Fruit fly (Drosophila melanogaster) whole organism, pupa: ENCODE measurements around the gene CG8001.
A peak's percentile ranks its signal among the peaks of the same experiment; 100 is the strongest.

Experiments used
- CG10348 ChIP-seq: fragments of 200-800 bp; sonication (Bioruptor generic); IDR thresholded peaks from 2 replicates; pipeline ENCODE4 v1.3.6; 2022; ENCODE audit warnings: missing biosample characterization, missing genetic modification characterization
- CG12605 ChIP-seq: fragments of 200-800 bp; sonication (Bioruptor generic); IDR thresholded peaks from 2 replicates; pipeline ENCODE4 v1.3.6; 2022; ENCODE audit warnings: missing biosample characterization, missing genetic modification characterization
- CG13204 ChIP-seq: fragments of 200-800 bp; sonication (Bioruptor generic); optimal IDR thresholded peaks from 2 replicates; lab custom pipeline; 2018; ENCODE audit warnings: missing biosample characterization, mild to moderate bottlenecking, missing genetic modification characterization, moderate library complexity
- CG14655 ChIP-seq: fragments of 200-800 bp; sonication (Bioruptor generic); optimal IDR thresholded peaks from 3 replicates; lab custom pipeline; 2017; ENCODE audit warnings: mild to moderate bottlenecking, missing biosample characterization, missing genetic modification reagents, missing genetic modification characterization
- CG15710 ChIP-seq: fragments of 200-800 bp; sonication (Bioruptor generic); optimal IDR thresholded peaks from 2 replicates; lab custom pipeline; 2018; ENCODE audit warnings: missing biosample characterization, mild to moderate bottlenecking, missing genetic modification characterization, moderate library complexity
- CG17806 ChIP-seq: fragments of 200-800 bp; sonication (Bioruptor generic); optimal IDR thresholded peaks from 2 replicates; lab custom pipeline; 2018; ENCODE audit warnings: missing biosample characterization, mild to moderate bottlenecking, missing genetic modification characterization, moderate library complexity
- CG32121 ChIP-seq: fragments of 200-800 bp; sonication (Bioruptor generic); IDR thresholded peaks from 2 replicates; pipeline ENCODE4 v1.3.6; 2022; ENCODE audit warnings: missing biosample characterization, missing genetic modification characterization
- CG34367 ChIP-seq: fragments of 200-800 bp; sonication (Bioruptor generic); optimal IDR thresholded peaks from 2 replicates; lab custom pipeline; 2018; ENCODE audit warnings: missing biosample characterization, mild to moderate bottlenecking, missing genetic modification characterization
- CG4496 ChIP-seq: fragments of 200-800 bp; sonication (Bioruptor generic); IDR thresholded peaks from 3 replicates; pipeline ENCODE4 v1.3.6; 2022; ENCODE audit warnings: missing biosample characterization, missing genetic modification characterization
- CG8159 ChIP-seq: fragments of 200-800 bp; sonication (Bioruptor generic); optimal IDR thresholded peaks from 3 replicates; lab custom pipeline; 2018; ENCODE audit warnings: missing biosample characterization, mild to moderate bottlenecking, missing genetic modification characterization, moderate library complexity
- CG8301 ChIP-seq: fragments of 200-800 bp; sonication (Bioruptor generic); optimal IDR thresholded peaks from 2 replicates; lab custom pipeline; 2018; ENCODE audit warnings: missing biosample characterization, mild to moderate bottlenecking, missing genetic modification characterization
- CG9948 ChIP-seq: fragments of 200-800 bp; sonication (Bioruptor generic); optimal IDR thresholded peaks from 2 replicates; lab custom pipeline; 2018; ENCODE audit warnings: missing biosample characterization, mild to moderate bottlenecking, missing genetic modification characterization, moderate library complexity
- D1 ChIP-seq: fragments of 200-800 bp; sonication (Bioruptor generic); optimal IDR thresholded peaks from 2 replicates; lab custom pipeline; 2018; ENCODE audit warnings: missing biosample characterization, mild to moderate bottlenecking, missing genetic modification characterization, moderate library complexity
- EcR ChIP-seq: fragments of 200-800 bp; sonication (Bioruptor generic); optimal IDR thresholded peaks from 3 replicates; lab custom pipeline; 2019; ENCODE audit warnings: missing biosample characterization, missing genetic modification characterization, mild to moderate bottlenecking, moderate library complexity, missing genetic modification reagents
- Ets98B ChIP-seq: fragments of 200-800 bp; sonication (Bioruptor generic); IDR thresholded peaks from 2 replicates; pipeline ENCODE4 v1.3.6; 2022; ENCODE audit warnings: missing biosample characterization, missing genetic modification characterization
- Pif1A ChIP-seq: fragments of 200-800 bp; sonication (Bioruptor generic); optimal IDR thresholded peaks from 3 replicates; lab custom pipeline; 2016; ENCODE audit warnings: missing biosample characterization, missing genetic modification characterization
- Pif1B ChIP-seq: fragments of 200-800 bp; sonication (Bioruptor generic); optimal IDR thresholded peaks from 3 replicates; lab custom pipeline; 2016; ENCODE audit warnings: missing biosample characterization, missing genetic modification characterization
- Snoo ChIP-seq: fragments of 200-800 bp; sonication (Bioruptor generic); optimal IDR thresholded peaks from 3 replicates; lab custom pipeline; 2017; ENCODE audit warnings: missing biosample characterization, mild to moderate bottlenecking, missing genetic modification characterization, inconsistent platforms
- fd96Ca ChIP-seq: fragments of 200-800 bp; sonication (Bioruptor generic); IDR thresholded peaks from 3 replicates; pipeline ENCODE4 v1.3.6; 2022; ENCODE audit warnings: missing biosample characterization, missing genetic modification characterization
- gl ChIP-seq: fragments of 200-800 bp; sonication (Bioruptor generic); optimal IDR thresholded peaks from 2 replicates; lab custom pipeline; 2018; ENCODE audit warnings: missing biosample characterization, mild to moderate bottlenecking, missing genetic modification characterization
- rn ChIP-seq: fragments of 200-800 bp; sonication (Bioruptor generic); IDR thresholded peaks from 2 replicates; pipeline ENCODE4 v1.3.6; 2022; ENCODE audit warnings: missing biosample characterization, missing genetic modification characterization

The CG8001 gene

DNA sequence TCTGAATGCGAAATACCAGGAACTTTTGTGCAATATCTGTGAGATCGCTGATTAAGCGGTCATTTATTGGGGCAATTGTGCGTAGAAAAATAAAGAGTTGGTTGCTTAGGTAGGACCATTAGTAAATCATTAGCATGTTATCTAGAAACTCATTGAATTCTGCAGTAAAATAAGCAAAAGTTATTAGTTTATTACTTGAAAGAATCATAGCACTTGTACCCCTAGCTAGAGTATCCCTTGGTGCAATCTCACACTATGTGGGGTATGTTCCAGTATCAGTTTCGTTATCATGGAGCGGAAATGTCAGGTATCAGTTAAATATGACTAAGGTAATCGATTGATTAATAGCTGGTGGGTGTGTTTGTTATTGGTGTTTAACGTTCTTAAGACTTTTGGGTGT lies 10.5 kb upstream of the CG8001 start:
- TF ChIP-seq CG10348 (GFP tag; lab: Robert Waterston, UW) (no peak), CG34367 (tag; lab: Kevin White, UChicago) (no peak), CG8301 (tag; lab: Kevin White, UChicago) (no peak), CG4496 (no peak), CG13204 (GFP tag; lab: Kevin White, UChicago) (no peak), Snoo (no peak), CG32121 (GFP tag; lab: Robert Waterston, UW) (no peak), CG15710 (tag; lab: Kevin White, UChicago) (no peak), rn (GFP tag; lab: Robert Waterston, UW) (no peak), CG14655 (GFP tag; lab: Kevin White, UChicago) (no peak), Ets98B (no peak), CG17806 (tag; lab: Kevin White, UChicago) (no peak), Pif1B (GFP tag; lab: Kevin White, UChicago) (no peak), gl (tag; lab: Kevin White, UChicago) (no peak)

DNA sequence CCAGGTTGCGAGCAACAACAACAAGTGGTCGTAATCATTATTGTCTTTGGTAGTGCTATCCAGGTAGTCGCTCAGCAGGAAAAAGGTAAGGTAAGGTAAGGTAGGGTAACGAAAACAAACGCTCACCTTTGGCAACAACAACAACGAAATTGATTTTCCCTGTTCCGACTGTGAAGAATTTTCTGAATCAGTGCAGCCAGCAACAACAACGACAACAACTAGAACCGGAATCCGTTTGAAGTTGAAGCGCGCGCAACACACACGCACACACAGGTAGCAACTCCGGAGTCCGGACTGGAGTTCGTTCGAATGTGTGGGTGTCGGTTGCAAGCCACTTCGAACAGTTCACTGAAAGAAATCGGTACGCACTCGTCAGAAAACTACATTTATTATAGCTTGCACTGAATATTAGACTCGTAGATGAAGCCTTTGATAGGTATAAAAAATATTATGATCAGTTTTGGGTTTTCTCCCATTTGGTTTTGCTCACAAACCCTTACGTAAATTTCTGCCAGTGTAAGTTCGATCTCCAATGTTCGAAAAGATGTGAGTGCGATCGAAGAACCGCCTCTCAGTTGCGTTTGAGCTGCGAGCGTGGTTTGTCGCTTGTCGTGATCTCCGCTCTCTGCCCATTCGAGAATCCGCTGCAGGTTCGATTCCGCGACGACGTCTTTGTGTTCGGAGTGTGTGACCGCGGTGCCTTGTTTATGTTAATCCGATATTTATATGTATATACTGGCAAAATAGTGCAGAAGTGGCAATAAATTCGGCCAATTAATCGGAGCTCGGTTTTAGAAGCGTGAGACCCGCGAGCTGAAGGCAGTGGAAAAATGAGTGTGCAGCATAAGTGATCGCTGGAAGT lies 9.4 kb upstream of the CG8001 start, which contains the start of gene CG13921:
Gene CG13921, plus strand, starts transcription at position 570 of the 862 bp plus-strand sequence.
- TF ChIP-seq CG15710 (tag; lab: Kevin White, UChicago) (peak; percentile 99), CG10348 (GFP tag; lab: Robert Waterston, UW) (peak; percentile 98), D1 (no peak), CG32121 (GFP tag; lab: Robert Waterston, UW) (peak; percentile 100), fd96Ca (GFP tag; lab: Robert Waterston, UW) (peak; percentile 100), CG8159 (tag; lab: Kevin White, UChicago) (peak; percentile 100), CG17806 (tag; lab: Kevin White, UChicago) (peak; percentile 100), CG13204 (GFP tag; lab: Kevin White, UChicago) (peak; percentile 97), CG9948 (peak; percentile 100), gl (tag; lab: Kevin White, UChicago) (peak; percentile 99), Pif1B (GFP tag; lab: Kevin White, UChicago) (peak; percentile 100), EcR (GFP tag; lab: Kevin White, UChicago) (peak; percentile 69), CG34367 (tag; lab: Kevin White, UChicago) (peak; percentile 99), Ets98B (peak; percentile 99), CG4496 (peak; percentile 100), Snoo (peak; percentile 100), CG12605 (GFP tag; lab: Robert Waterston, UW) (peak; percentile 99), Pif1A (GFP tag; lab: Kevin White, UChicago) (peak; percentile 100), CG14655 (GFP tag; lab: Kevin White, UChicago) (peak; percentile 100), rn (GFP tag; lab: Robert Waterston, UW) (peak; percentile 99), CG8301 (tag; lab: Kevin White, UChicago) (peak; percentile 100)

DNA sequence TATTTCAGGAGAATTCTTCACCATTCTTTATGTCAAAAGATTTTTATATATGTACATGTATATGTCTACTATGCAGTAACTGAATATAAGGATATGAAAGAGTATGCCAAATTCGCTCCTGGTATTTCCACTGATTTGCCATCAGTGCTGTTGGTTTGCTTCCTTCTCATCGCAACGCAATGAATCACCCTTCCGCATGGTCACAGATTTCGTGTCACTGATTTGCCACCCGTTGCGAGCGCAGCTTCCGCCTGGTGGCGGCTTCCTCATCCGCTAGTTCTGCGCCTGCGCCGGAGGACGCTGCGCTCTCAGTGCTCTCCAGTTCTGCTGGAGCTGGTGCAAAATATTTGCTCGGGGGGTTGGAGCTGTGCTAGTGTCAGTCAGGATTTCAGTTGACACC lies 7.7 kb upstream of the CG8001 start:
- TF ChIP-seq CG17806 (tag; lab: Kevin White, UChicago) (no peak), CG13204 (GFP tag; lab: Kevin White, UChicago) (peak; percentile 6), Snoo (no peak)
- TF ChIP-seq, all 21 proteins: peak for 1

DNA sequence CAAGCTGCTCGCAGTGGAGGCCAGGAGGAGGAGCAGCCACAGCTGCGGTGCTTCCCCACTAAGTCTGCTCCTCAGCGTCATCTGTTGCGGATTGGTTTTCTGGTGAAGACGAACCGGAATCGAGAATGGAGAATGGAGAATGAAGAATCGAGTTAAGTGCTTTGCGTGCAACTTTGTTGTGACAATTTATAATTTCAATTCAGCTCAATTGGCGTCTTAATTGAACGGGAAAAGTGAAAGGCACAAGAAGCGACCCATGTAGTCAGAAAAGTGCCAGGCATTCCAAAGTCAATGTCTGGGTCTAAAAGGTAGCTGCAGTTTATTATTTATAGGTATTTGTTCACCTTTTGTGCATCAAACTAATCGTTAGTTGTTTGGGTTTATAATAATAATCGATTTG lies 1.7 kb upstream of the CG8001 start:
- TF ChIP-seq gl (tag; lab: Kevin White, UChicago) (peak; percentile 51), CG9948 (no peak), fd96Ca (GFP tag; lab: Robert Waterston, UW) (no peak)

DNA sequence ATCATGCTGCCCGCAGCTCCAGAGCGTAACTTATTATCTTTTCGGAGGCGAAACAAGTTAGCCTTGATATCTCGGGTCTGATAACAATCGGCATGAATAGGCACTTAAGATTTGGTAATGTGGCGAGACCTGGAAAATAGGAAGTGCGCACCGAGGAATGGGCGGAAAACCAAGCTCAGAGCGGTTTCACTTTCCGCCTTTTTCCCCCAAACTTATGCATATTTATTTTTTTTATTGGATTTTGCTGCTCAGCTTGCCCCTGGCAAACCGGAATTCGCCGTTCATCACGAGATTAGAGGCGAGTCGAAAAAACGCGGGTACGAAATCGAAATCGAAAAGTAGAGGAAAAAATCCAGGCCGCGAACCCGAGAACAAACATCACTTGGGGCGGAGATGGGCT lies 1.0 kb upstream of the CG8001 start:
- no peak for TF ChIP-seq CG8301 (tag; lab: Kevin White, UChicago)
- no peak for TF ChIP-seq Pif1B (GFP tag; lab: Kevin White, UChicago)
- TF ChIP-seq CG15710 (tag; lab: Kevin White, UChicago), result no peak
- TF ChIP-seq CG32121 (GFP tag; lab: Robert Waterston, UW), result no peak
- TF ChIP-seq Pif1A (GFP tag; lab: Kevin White, UChicago), result no peak
- no peak for TF ChIP-seq CG10348 (GFP tag; lab: Robert Waterston, UW)
- TF ChIP-seq CG8159 (tag; lab: Kevin White, UChicago), result no peak
- no peak for TF ChIP-seq CG4496
- no peak for TF ChIP-seq Snoo
- no peak for TF ChIP-seq CG9948
- no peak for TF ChIP-seq CG14655 (GFP tag; lab: Kevin White, UChicago)
- TF ChIP-seq CG12605 (GFP tag; lab: Robert Waterston, UW), result no peak
- TF ChIP-seq Ets98B, result no peak
- TF ChIP-seq CG17806 (tag; lab: Kevin White, UChicago), result no peak
- TF ChIP-seq CG13204 (GFP tag; lab: Kevin White, UChicago), result no peak
- no peak for TF ChIP-seq EcR (GFP tag; lab: Kevin White, UChicago)
- TF ChIP-seq gl (tag; lab: Kevin White, UChicago), result no peak
- no peak for TF ChIP-seq fd96Ca (GFP tag; lab: Robert Waterston, UW)
- TF ChIP-seq CG34367 (tag; lab: Kevin White, UChicago), result no peak
